Fruit fly (Drosophila melanogaster): ENCODE results near the gene CG7778.

CG7778 gene

dm6 chr2L:8376717-8377116, 30.3 kb downstream of the CG7778 start, which contains the start of the genes CG13390 and CG17294 (continued):
- TF ChIP-seq lola (GFP tag; optimal IDR thresholded peaks at IDR 0.05) (peak in 1 of 3 experiments; percentile 99), Ravus (GFP tag; IDR thresholded peaks at IDR 0.05) (peak; percentile 99), fu2 (GFP tag; optimal IDR thresholded peaks at IDR 0.05) (peak; percentile 86), Fer2 (tag; optimal IDR thresholded peaks at IDR 0.05) (peak; percentile 100), zfh2 (GFP tag; optimal IDR thresholded peaks at IDR 0.05) (peak; percentile 95), CG7745 (tag; optimal IDR thresholded peaks at IDR 0.05) (peak; percentile 89), ato (GFP tag; IDR thresholded peaks at IDR 0.05; ENCODE audit: partially characterized antibody) (0 out of 2 replicates have a peak, but pooled peaks have one; percentile 40), bsh (GFP tag; optimal IDR thresholded peaks at IDR 0.05) (peak; percentile 97 to 100), CG1602 (GFP tag; optimal IDR thresholded peaks at IDR 0.05) (peak; percentile 99), slou (GFP tag; optimal IDR thresholded peaks at IDR 0.05) (peak; percentile 99), CG9727 (GFP tag; optimal IDR thresholded peaks at IDR 0.05) (peak; percentile 99), CG17912 (GFP tag; optimal IDR thresholded peaks at IDR 0.05) (peak; percentile 99), CG31224 (GFP tag; IDR thresholded peaks at IDR 0.05) (peak; percentile 99), dmrt11E (tag; optimal IDR thresholded peaks at IDR 0.05) (peak; percentile 99), CG2120 (GFP tag; optimal IDR thresholded peaks at IDR 0.05) (peak; percentile 99), Stat92E (GFP tag; optimal IDR thresholded peaks at IDR 0.05) (peak in 1 of 3 experiments; percentile 98), schlank (tag; optimal IDR thresholded peaks at IDR 0.05) (peak; percentile 98), unc-4 (GFP tag; IDR thresholded peaks at IDR 0.05; ENCODE audit: partially characterized antibody) (peak; percentile 88), CG17568 (GFP tag; optimal IDR thresholded peaks at IDR 0.05) (peak; percentile 99), CG3281 (GFP tag; optimal IDR thresholded peaks at IDR 0.05) (peak; percentile 100), CG10321 (GFP tag; IDR thresholded peaks at IDR 0.05) (peak; percentile 90), Oli (tag; optimal IDR thresholded peaks at IDR 0.05) (peak; percentile 100), Eip74EF (GFP tag; optimal IDR thresholded peaks at IDR 0.05) (peak in 1 of 2 experiments; percentile 100), ken (GFP tag; IDR thresholded peaks at IDR 0.05) (peak; percentile 99), Meics (GFP tag; optimal IDR thresholded peaks at IDR 0.05) (peak; percentile 100), CG12769 (tag; optimal IDR thresholded peaks at IDR 0.05) (peak; percentile 99), oc (tag; optimal IDR thresholded peaks at IDR 0.05) (peak; percentile 100), CG13424 (tag; optimal IDR thresholded peaks at IDR 0.05) (peak; percentile 100), sr (GFP tag; IDR thresholded peaks at IDR 0.05) (peak; percentile 98), bcd (GFP tag; optimal IDR thresholded peaks at IDR 0.05) (peak; percentile 99), CG1529 (GFP tag; optimal IDR thresholded peaks at IDR 0.05) (peak; percentile 99), pzg (GFP tag; optimal IDR thresholded peaks at IDR 0.05) (peak; percentile 63), HLH54F (GFP tag; optimal IDR thresholded peaks at IDR 0.05) (peak; percentile 95), Dip2 (GFP tag; IDR thresholded peaks at IDR 0.05) (peak; percentile 79), maf-S (GFP tag; optimal IDR thresholded peaks at IDR 0.05) (peak; percentile 94), CG10654 (GFP tag; optimal IDR thresholded peaks at IDR 0.05) (peak; percentile 99), tna (GFP tag; IDR thresholded peaks at IDR 0.05; ENCODE audit: partially characterized antibody) (peak; percentile 28; the same call in 1 of the 2 replicates), Six4 (GFP tag; optimal IDR thresholded peaks at IDR 0.05) (peak; percentile 99), CG8478 (optimal IDR thresholded peaks at IDR 0.05) (no peak), CG4328 (GFP tag; optimal IDR thresholded peaks at IDR 0.05) (peak; percentile 99), repo (GFP tag; optimal IDR thresholded peaks at IDR 0.05) (peak; percentile 86), rib (GFP tag; IDR thresholded peaks at IDR 0.05) (peak; percentile 100), HmgZ (tag; optimal IDR thresholded peaks at IDR 0.05) (peak; percentile 100), CG34422 (GFP tag; IDR thresholded peaks at IDR 0.05) (peak; percentile 100), gem (tag; optimal IDR thresholded peaks at IDR 0.05) (peak; percentile 100), CG43689 (GFP tag; IDR thresholded peaks at IDR 0.05) (peak; percentile 99), vnd (GFP tag; IDR thresholded peaks at IDR 0.05; ENCODE audit: partially characterized antibody) (peak; percentile 63), Myb (GFP tag; optimal IDR thresholded peaks at IDR 0.05) (peak; percentile 69), trem (tag; optimal IDR thresholded peaks at IDR 0.05) (peak; percentile 97)

All from whole organism, embryonic.